Worm (Caenorhabditis elegans): Measurements from ENCODE around the gene mdt-27.

mdt-27 gene

ce11 chrV:9220444-9220843, 7.0 kb upstream of the mdt-27 start (continued):
- no peak for TF ChIP-seq pag-3 (tag; optimal IDR thresholded peaks at IDR 0.05; ENCODE audit: borderline replicate concordance, insufficient read depth)
- TF ChIP-seq lin-15B (tag; optimal IDR thresholded peaks at IDR 0.05) = peak; percentile 59
- no peak for TF ChIP-seq ceh-90 (tag; optimal IDR thresholded peaks at IDR 0.05)
- peak; percentile 33 for TF ChIP-seq swsn-7 (tag; optimal IDR thresholded peaks at IDR 0.05)
- TF ChIP-seq pax-3 (tag; optimal IDR thresholded peaks at IDR 0.05) = no peak
- no peak for TF ChIP-seq unc-130 (tag; optimal IDR thresholded peaks at IDR 0.05)
- TF ChIP-seq efl-1 (optimal IDR thresholded peaks at IDR 0.05) = peak; percentile 54 to 88
- peak; percentile 90 to 99 for TF ChIP-seq efl-1 (GFP tag; optimal IDR thresholded peaks at IDR 0.05 in 1 of 2)
- no peak for TF ChIP-seq fkh-10 (GFP tag; optimal IDR thresholded peaks at IDR 0.05)
- TF ChIP-seq fos-1 (tag; optimal IDR thresholded peaks at IDR 0.05) = peak; percentile 27
- TF ChIP-seq nhr-11 (tag; optimal IDR thresholded peaks at IDR 0.05) = no peak
- TF ChIP-seq vab-15 (tag; optimal IDR thresholded peaks at IDR 0.05) = no peak
- no peak for TF ChIP-seq C34B4.2 (tag; optimal IDR thresholded peaks at IDR 0.05)
- TF ChIP-seq alr-1 (tag; optimal IDR thresholded peaks at IDR 0.05; ENCODE audit: borderline replicate concordance) = no peak
- no peak for TF ChIP-seq nhr-12 (tag; optimal IDR thresholded peaks at IDR 0.05)
- no peak for TF ChIP-seq unc-62 (GFP tag; optimal IDR thresholded peaks at IDR 0.05)
- no peak for TF ChIP-seq egl-13 (tag; optimal IDR thresholded peaks at IDR 0.05)
- TF ChIP-seq snpc-4 (tag; optimal IDR thresholded peaks at IDR 0.05) = no peak
- TF ChIP-seq ceh-63 (GFP tag; optimal IDR thresholded peaks at IDR 0.05) = no peak
- TF ChIP-seq nhr-76 (tag; optimal IDR thresholded peaks at IDR 0.05) = no peak
- TF ChIP-seq nhr-20 (tag; optimal IDR thresholded peaks at IDR 0.05) = peak; percentile 49
- TF ChIP-seq ces-1 (GFP tag; optimal IDR thresholded peaks at IDR 0.05) = no peak
- no peak for TF ChIP-seq sup-37 (GFP tag; optimal IDR thresholded peaks at IDR 0.05)
- TF ChIP-seq C16A3.4 (tag; optimal IDR thresholded peaks at IDR 0.05) = peak; percentile 68
- TF ChIP-seq nhr-85 (tag) = peak; percentile 44
- no peak for TF ChIP-seq fkh-8 (tag; optimal IDR thresholded peaks at IDR 0.05)
- TF ChIP-seq zip-4 (GFP tag; optimal IDR thresholded peaks at IDR 0.05) = no peak
- TF ChIP-seq mep-1 (tag; optimal IDR thresholded peaks at IDR 0.05) = peak; percentile 20
- no peak for TF ChIP-seq aly-2 (tag; optimal IDR thresholded peaks at IDR 0.05)
- TF ChIP-seq dpl-1 (GFP tag; optimal IDR thresholded peaks at IDR 0.05) = peak; percentile 76 to 89 (median 86)
- peak; percentile 50 for TF ChIP-seq nhr-47 (tag; optimal IDR thresholded peaks at IDR 0.05)
- TF ChIP-seq pqm-1 (tag; optimal IDR thresholded peaks at IDR 0.05) = no peak
- no peak for TF ChIP-seq irx-1 (tag; optimal IDR thresholded peaks at IDR 0.05)
- peak in 1 of 2 experiments; percentile 23 for TF ChIP-seq mdl-1 (tag; optimal IDR thresholded peaks at IDR 0.05)
- TF ChIP-seq C04F5.9 (tag; optimal IDR thresholded peaks at IDR 0.05) = no peak
- TF ChIP-seq lin-14 (GFP tag; optimal IDR thresholded peaks at IDR 0.05) = peak; percentile 56
- TF ChIP-seq ceh-88 (GFP tag; IDR thresholded peaks at IDR 0.05) = no peak
- TF ChIP-seq unc-98 (GFP tag; IDR thresholded peaks at IDR 0.05) = no peak
- no peak for TF ChIP-seq efl-3 (GFP tag; optimal IDR thresholded peaks at IDR 0.05)
- no peak for TF ChIP-seq hpl-2 (GFP tag; optimal IDR thresholded peaks at IDR 0.05)
- no peak for TF ChIP-seq lin-13 (GFP tag; optimal IDR thresholded peaks at IDR 0.05)
- no peak for TF ChIP-seq elt-3 (tag; optimal IDR thresholded peaks at IDR 0.05)
- peak; percentile 36 to 74 for TF ChIP-seq lsy-2 (tag; optimal IDR thresholded peaks at IDR 0.05)
- no peak for TF ChIP-seq nhr-28 (tag; optimal IDR thresholded peaks at IDR 0.05)
- TF ChIP-seq Y116A8C.19 (tag; optimal IDR thresholded peaks at IDR 0.05; ENCODE audit: borderline replicate concordance) = no peak
- peak in 2 of 3 experiments; percentile 45 to 68 for TF ChIP-seq ceh-82 (tag; optimal IDR thresholded peaks at IDR 0.05)
- TF ChIP-seq dsc-1 (tag; optimal IDR thresholded peaks at IDR 0.05) = no peak
- TF ChIP-seq nhr-84 (tag; optimal IDR thresholded peaks at IDR 0.05) = no peak
- TF ChIP-seq nhr-71 (tag; optimal IDR thresholded peaks at IDR 0.05) = peak; percentile 64
- no peak for TF ChIP-seq egl-27 (tag; optimal IDR thresholded peaks at IDR 0.05)
- no peak for TF ChIP-seq mef-2 (tag; optimal IDR thresholded peaks at IDR 0.05)
- TF ChIP-seq F16B12.6 (tag; optimal IDR thresholded peaks at IDR 0.05) = no peak
- TF ChIP-seq tbx-2 (tag; optimal IDR thresholded peaks at IDR 0.05) = peak; percentile 42
- no peak for TF ChIP-seq unc-30 (tag; optimal IDR thresholded peaks at IDR 0.05)
